Fruit fly (Drosophila melanogaster) whole organism, adult: Measurements from ENCODE around the gene Srpk79D.

Source experiments
- CG11617 ChIP-seq: fragments of 200-800 bp; sonication (Bioruptor generic); optimal IDR thresholded peaks from 2 replicates; lab custom pipeline; 2017; ENCODE audit warnings: mild to moderate bottlenecking, missing biosample characterization, missing genetic modification reagents, missing genetic modification characterization
- CG7045 ChIP-seq: fragments of 200-800 bp; sonication (Bioruptor generic); optimal IDR thresholded peaks from 2 replicates; lab custom pipeline; 2017; ENCODE audit warnings: missing biosample characterization, mild to moderate bottlenecking, missing genetic modification characterization
- Clk ChIP-seq: fragments of 200-800 bp; sonication (Bioruptor generic); optimal IDR thresholded peaks from 2 replicates; lab custom pipeline; 2017; ENCODE audit warnings: missing biosample characterization, missing genetic modification characterization
- Hr96 ChIP-seq: fragments of 200-800 bp; sonication (Bioruptor generic); optimal IDR thresholded peaks from 2 replicates; lab custom pipeline; 2016; ENCODE audit warnings: missing biosample characterization, missing genetic modification characterization

dm6 chr3L:22287994-22288766, 14.4 kb downstream of the Srpk79D start, which contains the start of the genes Hem and IleRS:
- TF ChIP-seq Clk (GFP tag; lab: Kevin White, UChicago), result peak; percentile 56
- peak; percentile 79 for TF ChIP-seq Hr96 (GFP tag; lab: Kevin White, UChicago)
- TF ChIP-seq CG7045, result peak; percentile 91
- peak; percentile 89 for TF ChIP-seq CG11617 (GFP tag; lab: Kevin White, UChicago)
